Fruit fly (Drosophila melanogaster) whole organism, embryonic: ENCODE measurements around the gene Ns4.

Experiments
- Ada2b ChIP-seq: fragments of 200-800 bp; sonication (Bioruptor generic); IDR thresholded peaks from 2 replicates; pipeline ENCODE4 v1.3.6; 2022; ENCODE audit warnings: missing biosample characterization, missing genetic modification characterization
- B-H1 ChIP-seq: fragments of 200-800 bp; sonication (Bioruptor generic); IDR thresholded peaks from 3 replicates; pipeline ENCODE4 v1.3.6; 2022; ENCODE audit warnings: missing biosample characterization, missing genetic modification characterization
- Blimp-1 ChIP-seq: fragments of 200-800 bp; sonication (Bioruptor generic); optimal IDR thresholded peaks from 3 replicates; lab custom pipeline; 2018; ENCODE audit warnings: missing biosample characterization, missing genetic modification characterization, mild to moderate bottlenecking, moderate library complexity, missing genetic modification reagents
- CG12744 ChIP-seq: fragments of 200-800 bp; sonication (Bioruptor generic); optimal IDR thresholded peaks from 2 replicates; lab custom pipeline; 2016; ENCODE audit warnings: missing biosample characterization, missing genetic modification characterization
- CG12942 ChIP-seq: fragments of 200-800 bp; sonication (Bioruptor generic); optimal IDR thresholded peaks from 3 replicates; lab custom pipeline; 2016; ENCODE audit warnings: missing biosample characterization, missing genetic modification characterization
- CG14014 ChIP-seq: fragments of 200-800 bp; sonication (Bioruptor generic); IDR thresholded peaks from 2 replicates; pipeline ENCODE4 v1.3.6; 2022; ENCODE audit warnings: missing biosample characterization, missing genetic modification characterization
- CG16779 ChIP-seq: fragments of 200-800 bp; sonication (Bioruptor generic); IDR thresholded peaks from 2 replicates; pipeline ENCODE4 v1.3.6; 2022; ENCODE audit warnings: missing biosample characterization, missing genetic modification characterization
- CG17328 ChIP-seq: fragments of 200-800 bp; sonication (Bioruptor generic); IDR thresholded peaks from 2 replicates; pipeline ENCODE4 v1.3.6; 2022; ENCODE audit warnings: missing biosample characterization, missing genetic modification characterization
- CG2116 ChIP-seq: fragments of 200-800 bp; sonication (Bioruptor generic); optimal IDR thresholded peaks from 3 replicates; lab custom pipeline; 2018; ENCODE audit warnings: missing biosample characterization, mild to moderate bottlenecking, missing genetic modification characterization
- CG2199 ChIP-seq: fragments of 200-800 bp; sonication (Bioruptor generic); IDR thresholded peaks from 3 replicates; pipeline ENCODE4 v1.3.6; 2022; ENCODE audit warnings: missing biosample characterization, missing genetic modification characterization
- CG31441 ChIP-seq: fragments of 200-800 bp; sonication (Bioruptor generic); IDR thresholded peaks from 2 replicates; pipeline ENCODE4 v1.3.6; 2022; ENCODE audit warnings: missing biosample characterization, missing genetic modification characterization
- CG33557 ChIP-seq: fragments of 200-800 bp; sonication (Bioruptor generic); optimal IDR thresholded peaks from 2 replicates; lab custom pipeline; 2019; ENCODE audit warnings: missing biosample characterization, mild to moderate bottlenecking, missing genetic modification characterization, moderate library complexity
- CG34422 ChIP-seq: fragments of 200-800 bp; sonication (Bioruptor generic); IDR thresholded peaks from 3 replicates; pipeline ENCODE4 v1.3.6; 2022; ENCODE audit warnings: missing biosample characterization, missing genetic modification characterization
- CG3847 ChIP-seq: fragments of 200-800 bp; sonication (Bioruptor generic); IDR thresholded peaks from 2 replicates; pipeline ENCODE4 v1.3.6; 2022; ENCODE audit warnings: missing biosample characterization, missing genetic modification characterization
- CG4328 ChIP-seq: fragments of 200-800 bp; sonication (Bioruptor generic); optimal IDR thresholded peaks from 3 replicates; lab custom pipeline; 2017; ENCODE audit warnings: missing biosample characterization, missing genetic modification reagents, missing genetic modification characterization
- CG4730 ChIP-seq: fragments of 200-800 bp; sonication (Bioruptor generic); IDR thresholded peaks from 2 replicates; pipeline ENCODE4 v1.3.6; 2022; ENCODE audit warnings: missing biosample characterization, missing genetic modification characterization
- CG6254 ChIP-seq: fragments of 200-800 bp; sonication (Bioruptor generic); optimal IDR thresholded peaks from 3 replicates; lab custom pipeline; 2017; ENCODE audit warnings: mild to moderate bottlenecking, missing biosample characterization, missing genetic modification reagents, missing genetic modification characterization
- CG6654 ChIP-seq: fragments of 200-800 bp; sonication (Bioruptor generic); optimal IDR thresholded peaks from 2 replicates; lab custom pipeline; 2017; ENCODE audit warnings: missing biosample characterization, mild to moderate bottlenecking, missing genetic modification characterization
- CG8478 ChIP-seq: fragments of >200 bp; optimal IDR thresholded peaks from 2 replicates; lab custom pipeline; 2018
- CG9215 ChIP-seq: fragments of 200-800 bp; sonication (Bioruptor generic); IDR thresholded peaks from 2 replicates; pipeline ENCODE4 v1.3.6; 2022; ENCODE audit warnings: missing biosample characterization, missing genetic modification characterization
- D19A ChIP-seq: fragments of 200-800 bp; optimal IDR thresholded peaks from 3 replicates; lab custom pipeline; 2019; ENCODE audit warnings: missing biosample characterization, mild to moderate bottlenecking, missing genetic modification characterization, moderate library complexity
- Doc3 ChIP-seq: fragments of 200-800 bp; sonication (Bioruptor generic); IDR thresholded peaks from 3 replicates; pipeline ENCODE4 v1.3.6; 2022; ENCODE audit warnings: missing biosample characterization, missing genetic modification characterization; ENCODE audit not compliant: partially characterized antibody
- HHEX ChIP-seq: fragments of 200-800 bp; sonication (Bioruptor generic); optimal IDR thresholded peaks from 3 replicates; lab custom pipeline; 2017; ENCODE audit warnings: missing biosample characterization, mild to moderate bottlenecking, missing genetic modification characterization, missing genetic modification reagents
- HmgZ ChIP-seq: fragments of 200-800 bp; sonication (Bioruptor generic); optimal IDR thresholded peaks from 2 replicates; lab custom pipeline; 2018; ENCODE audit warnings: missing biosample characterization, mild to moderate bottlenecking, missing genetic modification characterization
- Hr39 ChIP-seq: fragments of >200 bp; optimal IDR thresholded peaks from 2 replicates; lab custom pipeline; 2017
- Mes4 ChIP-seq: fragments of 200-800 bp; sonication (Bioruptor generic); optimal IDR thresholded peaks from 2 replicates; lab custom pipeline; 2016; ENCODE audit warnings: missing biosample characterization, missing genetic modification characterization
- Mrtf ChIP-seq: fragments of 200-800 bp; sonication (Bioruptor generic); IDR thresholded peaks from 3 replicates; pipeline ENCODE4 v1.3.6; 2022; ENCODE audit warnings: missing biosample characterization, missing genetic modification characterization
- Ssrp ChIP-seq: fragments of 200-800 bp; sonication (Bioruptor generic); optimal IDR thresholded peaks from 2 replicates; lab custom pipeline; 2018; ENCODE audit warnings: missing biosample characterization, mild to moderate bottlenecking, missing genetic modification characterization, moderate library complexity
- Stat92E ChIP-seq, 3 experiments: fragments of >200 bp in 2 of 3; fragments of 200-800 bp in 1 of 3; sonication (Bioruptor generic) in 1 of 3; optimal IDR thresholded peaks; 2 replicates each; lab custom pipeline; 2017 to 2019; ENCODE audit warnings: missing biosample characterization in 3 of 3, missing genetic modification characterization in 3 of 3, mild to moderate bottlenecking in 1 of 3, moderate library complexity in 1 of 3
- Xrp1 ChIP-seq: fragments of 200-800 bp; sonication (Bioruptor generic); IDR thresholded peaks from 2 replicates; pipeline ENCODE4 v1.3.6; 2022; ENCODE audit warnings: missing biosample characterization, missing genetic modification characterization
- ato ChIP-seq: fragments of 200-800 bp; sonication (Bioruptor generic); IDR thresholded peaks from 2 replicates; pipeline ENCODE4 v1.3.6; 2022; ENCODE audit warnings: missing biosample characterization, missing genetic modification characterization; ENCODE audit not compliant: partially characterized antibody
- bigmax ChIP-seq: fragments of 200-800 bp; sonication (Bioruptor generic); optimal IDR thresholded peaks from 2 replicates; lab custom pipeline; 2018; ENCODE audit warnings: missing biosample characterization, mild to moderate bottlenecking, missing genetic modification characterization
- cas ChIP-seq: fragments of 200-800 bp; sonication (Bioruptor generic); IDR thresholded peaks from 2 replicates; pipeline ENCODE4 v1.3.6; 2022; ENCODE audit warnings: missing biosample characterization, missing genetic modification characterization
- chn ChIP-seq: fragments of 200-800 bp; sonication (Bioruptor generic); optimal IDR thresholded peaks from 2 replicates; lab custom pipeline; 2016; ENCODE audit warnings: missing biosample characterization, missing genetic modification characterization
- disco-r ChIP-seq: fragments of 200-800 bp; sonication (Bioruptor generic); optimal IDR thresholded peaks from 2 replicates; lab custom pipeline; 2016; ENCODE audit warnings: missing biosample characterization, missing genetic modification characterization
- dpn ChIP-seq, 2 experiments: fragments of 200-800 bp; sonication (Bioruptor generic); optimal IDR thresholded peaks; 3 replicates each; lab custom pipeline; 2016; ENCODE audit warnings: missing biosample characterization in 2 of 2, missing genetic modification characterization in 2 of 2
- hkb ChIP-seq, 2 experiments: fragments of 200-800 bp in 1 of 2; fragments of >200 bp in 1 of 2; sonication (Bioruptor generic) in 1 of 2; IDR thresholded peaks in 1 of 2; optimal IDR thresholded peaks in 1 of 2; 2 replicates each; pipeline versions ENCODE4 v1.3.6 to Lab custom; 2017 to 2022; ENCODE audit warnings: missing biosample characterization in 1 of 2, missing genetic modification characterization in 1 of 2
- lmd ChIP-seq: fragments of 200-800 bp; sonication (Bioruptor generic); IDR thresholded peaks from 2 replicates; pipeline ENCODE4 v1.3.6; 2022; ENCODE audit warnings: missing biosample characterization, missing genetic modification characterization
- nerfin-2 ChIP-seq: fragments of 200-800 bp; sonication (Bioruptor generic); IDR thresholded peaks from 2 replicates; pipeline ENCODE4 v1.3.6; 2022; ENCODE audit warnings: missing biosample characterization, missing genetic modification characterization; ENCODE audit not compliant: partially characterized antibody
- oc ChIP-seq: fragments of 200-800 bp; sonication (Bioruptor generic); optimal IDR thresholded peaks from 2 replicates; lab custom pipeline; 2018; ENCODE audit warnings: missing biosample characterization, mild to moderate bottlenecking, missing genetic modification characterization, moderate library complexity
- p53 ChIP-seq: fragments of 200-800 bp; sonication (Bioruptor generic); optimal IDR thresholded peaks from 2 replicates; lab custom pipeline; 2016; ENCODE audit warnings: missing biosample characterization, missing genetic modification characterization
- pan ChIP-seq, 4 experiments: fragments of >200 bp in 3 of 4; fragments of 200-800 bp in 1 of 4; sonication (Bioruptor generic) in 1 of 4; optimal IDR thresholded peaks in 3 of 4; IDR thresholded peaks in 1 of 4; 2 replicates each; pipeline versions ENCODE4 v1.3.6 to Lab custom; 2017 to 2022; ENCODE audit warnings: missing biosample characterization in 2 of 4, missing genetic modification characterization in 2 of 4, mixed read lengths in 1 of 4
- psq ChIP-seq: fragments of 200-800 bp; sonication (Bioruptor generic); optimal IDR thresholded peaks from 2 replicates; lab custom pipeline; 2017; ENCODE audit warnings: missing biosample characterization, missing genetic modification characterization
- row ChIP-seq: fragments of 200-800 bp; sonication (Bioruptor generic); IDR thresholded peaks from 3 replicates; pipeline ENCODE4 v1.3.6; 2022; ENCODE audit warnings: missing biosample characterization, missing genetic modification characterization
- sens ChIP-seq: fragments of 200-800 bp; sonication (Bioruptor generic); peaks from one replicate; lab custom pipeline; 2016; ENCODE audit warnings: missing biosample characterization, missing genetic modification characterization
- sens-2 ChIP-seq: fragments of 200-800 bp; sonication (Bioruptor generic); IDR thresholded peaks from 2 replicates; pipeline ENCODE4 v1.3.6; 2022; ENCODE audit warnings: missing biosample characterization, missing genetic modification characterization
- tll ChIP-seq, 2 experiments: fragments of 200-800 bp in 1 of 2; fragments of >200 bp in 1 of 2; sonication (Bioruptor generic) in 1 of 2; optimal IDR thresholded peaks; 2 replicates each; lab custom pipeline; 2017 to 2019; ENCODE audit warnings: missing biosample characterization in 2 of 2, missing genetic modification characterization in 2 of 2, mild to moderate bottlenecking in 1 of 2, moderate library complexity in 1 of 2
- tup ChIP-seq: fragments of 200-800 bp; sonication (Bioruptor generic); optimal IDR thresholded peaks from 2 replicates; lab custom pipeline; 2016; ENCODE audit warnings: missing biosample characterization, mild to moderate bottlenecking, missing genetic modification characterization, moderate library complexity
- vfl ChIP-seq: fragments of 200-800 bp; sonication (Bioruptor generic); optimal IDR thresholded peaks from 2 replicates; lab custom pipeline; 2016; ENCODE audit warnings: missing biosample characterization, missing genetic modification characterization
- vnd ChIP-seq: fragments of 200-800 bp; sonication (Bioruptor generic); IDR thresholded peaks from 3 replicates; pipeline ENCODE4 v1.3.6; 2022; ENCODE audit warnings: missing biosample characterization, missing genetic modification characterization; ENCODE audit not compliant: partially characterized antibody
- zen ChIP-seq: fragments of 200-800 bp; sonication (Bioruptor generic); optimal IDR thresholded peaks from 3 replicates; lab custom pipeline; 2018; ENCODE audit warnings: missing biosample characterization, mild to moderate bottlenecking, missing genetic modification characterization, moderate library complexity

The Ns4 gene

DNA sequence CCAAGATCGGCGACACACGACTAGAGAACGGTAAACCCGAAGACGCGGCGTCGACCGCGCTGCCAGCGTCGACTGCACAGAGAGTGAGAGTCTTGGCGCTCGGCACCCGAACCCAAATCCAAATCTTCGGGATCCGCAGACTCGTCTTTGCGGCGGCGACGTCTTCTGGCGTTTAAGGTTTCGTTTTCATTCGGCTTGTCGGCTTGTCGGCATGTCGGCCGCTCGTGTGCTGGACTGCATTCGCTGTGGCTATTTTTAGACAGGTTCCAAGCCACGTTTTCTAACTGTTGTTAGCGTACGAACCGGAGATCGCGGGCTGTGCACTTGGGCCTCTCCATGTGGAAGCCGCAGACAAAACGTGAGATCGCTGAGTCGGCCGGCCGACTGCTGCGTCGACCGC, 36.2 kb upstream of the Ns4 start (continued):
- TF ChIP-seq B-H1 (GFP tag; lab: Robert Waterston, UW) (no peak), ato (GFP tag; lab: Robert Waterston, UW) (no peak), CG12942 (GFP tag; lab: Kevin White, UChicago) (no peak), dpn (GFP tag; optimal IDR thresholded peaks at IDR 0.05; lab: Kevin White, UChicago) (no peak), Xrp1 (GFP tag; lab: Robert Waterston, UW) (no peak), HmgZ (tag; lab: Kevin White, UChicago) (no peak), psq (GFP tag; lab: Kevin White, UChicago) (no peak), CG4328 (GFP tag; lab: Kevin White, UChicago) (no peak), Mes4 (GFP tag; lab: Kevin White, UChicago) (no peak), zen (tag; lab: Kevin White, UChicago) (no peak), CG8478 (lab: Kevin White, UChicago) (no peak), sens-2 (GFP tag; lab: Robert Waterston, UW) (no peak), CG4730 (GFP tag; lab: Robert Waterston, UW) (no peak), disco-r (GFP tag; lab: Kevin White, UChicago) (no peak), bigmax (no peak), CG14014 (no peak), hkb (optimal IDR thresholded peaks at IDR 0.05; lab: Kevin White, UChicago) (no peak), hkb (GFP tag; IDR thresholded peaks at IDR 0.05; lab: Robert Waterston, UW) (no peak), CG12744 (GFP tag; lab: Kevin White, UChicago) (no peak), row (no peak), CG34422 (GFP tag; lab: Robert Waterston, UW) (no peak), HHEX (GFP tag; lab: Kevin White, UChicago) (no peak), Ada2b (GFP tag; lab: Robert Waterston, UW) (no peak), CG6254 (GFP tag; lab: Kevin White, UChicago) (peak; percentile 41), pan (optimal IDR thresholded peaks at IDR 0.05; lab: Kevin White, UChicago) (no peak), pan (GFP tag; optimal IDR thresholded peaks at IDR 0.05 in 1 of 2, IDR thresholded peaks at IDR 0.05 in 1 of 2) (no peak), chn (GFP tag; lab: Kevin White, UChicago) (no peak), Mrtf (GFP tag; lab: Robert Waterston, UW) (no peak), CG9215 (GFP tag; lab: Robert Waterston, UW) (no peak), Ssrp (no peak), Blimp-1 (GFP tag; lab: Kevin White, UChicago) (peak; percentile 100), CG16779 (GFP tag; lab: Robert Waterston, UW) (no peak), tup (GFP tag; lab: Kevin White, UChicago) (no peak), CG33557 (GFP tag; lab: Kevin White, UChicago) (peak; percentile 92), CG3847 (GFP tag; lab: Robert Waterston, UW) (no peak), Hr39 (no peak), CG17328 (GFP tag; lab: Robert Waterston, UW) (no peak), vnd (GFP tag; lab: Robert Waterston, UW) (no peak), p53 (GFP tag; lab: Kevin White, UChicago) (no peak), CG2199 (GFP tag; lab: Robert Waterston, UW) (no peak), CG2116 (GFP tag; lab: Kevin White, UChicago) (no peak), CG31441 (peak; percentile 34; the same call in 1 of the 2 replicates), CG6654 (GFP tag; lab: Kevin White, UChicago) (no peak), Stat92E (GFP tag; optimal IDR thresholded peaks at IDR 0.05; lab: Kevin White, UChicago) (no peak), vfl (GFP tag; lab: Kevin White, UChicago) (no peak), Doc3 (no peak), sens (GFP tag; lab: Kevin White, UChicago) (peak; percentile 84), D19A (tag; lab: Kevin White, UChicago) (no peak), nerfin-2 (GFP tag; lab: Robert Waterston, UW) (no peak), cas (GFP tag; lab: Robert Waterston, UW) (no peak), lmd (GFP tag; lab: Robert Waterston, UW) (no peak), tll (GFP tag; optimal IDR thresholded peaks at IDR 0.05; lab: Kevin White, UChicago) (no peak), oc (tag; lab: Kevin White, UChicago) (peak; percentile 21)
